Fruit fly (Drosophila melanogaster) whole organism, embryonic: ENCODE data around the gene Tgt.

Source experiments
- CG10366 ChIP-seq: fragments of 200-800 bp; sonication (Bioruptor generic); IDR thresholded peaks from 2 replicates; pipeline ENCODE4 v1.3.6; 2022; ENCODE audit warnings: missing biosample characterization, missing genetic modification characterization
- CG10431 ChIP-seq: fragments of 200-800 bp; sonication (Bioruptor generic); optimal IDR thresholded peaks from 3 replicates; lab custom pipeline; 2018; ENCODE audit warnings: missing biosample characterization, mild to moderate bottlenecking, missing genetic modification characterization
- CG12744 ChIP-seq: fragments of 200-800 bp; sonication (Bioruptor generic); optimal IDR thresholded peaks from 2 replicates; lab custom pipeline; 2016; ENCODE audit warnings: missing biosample characterization, missing genetic modification characterization
- CG16815 ChIP-seq: fragments of 200-800 bp; sonication (Bioruptor generic); optimal IDR thresholded peaks from 3 replicates; lab custom pipeline; 2017; ENCODE audit warnings: missing biosample characterization, mild to moderate bottlenecking, missing genetic modification characterization
- CG17359 ChIP-seq: fragments of 200-800 bp; sonication (Bioruptor generic); optimal IDR thresholded peaks from 3 replicates; lab custom pipeline; 2018; ENCODE audit warnings: missing biosample characterization, mild to moderate bottlenecking, missing genetic modification characterization, moderate library complexity
- CG18011 ChIP-seq: fragments of 200-800 bp; sonication (Bioruptor generic); optimal IDR thresholded peaks from 2 replicates; lab custom pipeline; 2017; ENCODE audit warnings: missing biosample characterization, missing genetic modification characterization, mild to moderate bottlenecking, moderate library complexity, missing genotype
- CG2202 ChIP-seq: fragments of 200-800 bp; sonication (Bioruptor generic); optimal IDR thresholded peaks from 2 replicates; lab custom pipeline; 2018; ENCODE audit warnings: missing biosample characterization, mild to moderate bottlenecking, missing genetic modification characterization
- CG31365 ChIP-seq: fragments of 200-800 bp; sonication (Bioruptor generic); optimal IDR thresholded peaks from 2 replicates; lab custom pipeline; 2018; ENCODE audit warnings: missing biosample characterization, mild to moderate bottlenecking, missing genetic modification characterization
- CG31388 ChIP-seq: fragments of 200-800 bp; sonication (Bioruptor generic); optimal IDR thresholded peaks from 2 replicates; lab custom pipeline; 2016; ENCODE audit warnings: missing biosample characterization, missing genetic modification characterization
- CG32532 ChIP-seq: fragments of 200-800 bp; sonication (Bioruptor generic); IDR thresholded peaks from 2 replicates; pipeline ENCODE4 v1.3.6; 2022; ENCODE audit warnings: missing biosample characterization, missing genetic modification characterization
- CG32767 ChIP-seq: fragments of 200-800 bp; sonication (Bioruptor generic); IDR thresholded peaks from 2 replicates; pipeline ENCODE4 v1.3.6; 2022; ENCODE audit warnings: missing biosample characterization, missing genetic modification characterization
- CG33213 ChIP-seq: fragments of 200-800 bp; sonication (Bioruptor generic); optimal IDR thresholded peaks from 3 replicates; lab custom pipeline; 2016; ENCODE audit warnings: missing biosample characterization, missing genetic modification characterization
- CG4360 ChIP-seq: fragments of 200-800 bp; sonication (Bioruptor generic); IDR thresholded peaks from 2 replicates; pipeline ENCODE4 v1.3.6; 2022; ENCODE audit warnings: missing biosample characterization, missing genetic modification characterization
- CG5180 ChIP-seq: fragments of 200-800 bp; sonication (Bioruptor generic); optimal IDR thresholded peaks from 3 replicates; lab custom pipeline; 2017; ENCODE audit warnings: missing biosample characterization, missing genetic modification characterization, mild to moderate bottlenecking, moderate library complexity, missing genetic modification reagents
- CG6175 ChIP-seq: fragments of 200-800 bp; sonication (Bioruptor generic); IDR thresholded peaks from 3 replicates; pipeline ENCODE4 v1.3.6; 2022; ENCODE audit warnings: missing biosample characterization, missing genetic modification characterization
- CG6654 ChIP-seq: fragments of 200-800 bp; sonication (Bioruptor generic); optimal IDR thresholded peaks from 2 replicates; lab custom pipeline; 2017; ENCODE audit warnings: missing biosample characterization, mild to moderate bottlenecking, missing genetic modification characterization
- CG6689 ChIP-seq: fragments of 200-800 bp; sonication (Bioruptor generic); IDR thresholded peaks from 2 replicates; pipeline ENCODE4 v1.3.6; 2022; ENCODE audit warnings: missing biosample characterization, missing genetic modification characterization
- CG6813 ChIP-seq: fragments of 200-800 bp; sonication (Bioruptor generic); optimal IDR thresholded peaks from 2 replicates; lab custom pipeline; 2017; ENCODE audit warnings: missing biosample characterization, missing genetic modification characterization, mild to moderate bottlenecking, moderate library complexity, missing genetic modification reagents
- CG6854 ChIP-seq: fragments of 200-800 bp; sonication (Bioruptor generic); optimal IDR thresholded peaks from 3 replicates; lab custom pipeline; 2017; ENCODE audit warnings: missing biosample characterization, mild to moderate bottlenecking, missing genetic modification characterization
- CG7556 ChIP-seq: fragments of 200-800 bp; sonication (Bioruptor generic); optimal IDR thresholded peaks from 2 replicates; lab custom pipeline; 2017; ENCODE audit warnings: missing biosample characterization, mild to moderate bottlenecking, missing genetic modification characterization
- CG8478 ChIP-seq: fragments of >200 bp; optimal IDR thresholded peaks from 2 replicates; lab custom pipeline; 2018
- CG8765 ChIP-seq: fragments of 200-800 bp; sonication (Bioruptor generic); IDR thresholded peaks from 2 replicates; pipeline ENCODE4 v1.3.6; 2022; ENCODE audit warnings: missing biosample characterization, missing genetic modification characterization
- CG9727 ChIP-seq: fragments of 200-800 bp; sonication (Bioruptor generic); optimal IDR thresholded peaks from 3 replicates; lab custom pipeline; 2017; ENCODE audit warnings: missing biosample characterization, mild to moderate bottlenecking, missing genetic modification characterization
- Dad ChIP-seq: fragments of 200-800 bp; sonication (Bioruptor generic); optimal IDR thresholded peaks from 3 replicates; lab custom pipeline; 2016; ENCODE audit warnings: missing biosample characterization, missing genetic modification characterization
- Dip2 ChIP-seq: fragments of 200-800 bp; sonication (Bioruptor generic); IDR thresholded peaks from 2 replicates; pipeline ENCODE4 v1.3.6; 2022; ENCODE audit warnings: missing biosample characterization, missing genetic modification characterization
- E2f1 ChIP-seq: fragments of 200-800 bp; sonication (Bioruptor generic); IDR thresholded peaks from 2 replicates; pipeline ENCODE4 v1.3.6; 2022; ENCODE audit warnings: missing biosample characterization, missing genetic modification characterization
- HLH54F ChIP-seq: fragments of 200-800 bp; sonication (Bioruptor generic); optimal IDR thresholded peaks from 3 replicates; lab custom pipeline; 2016; ENCODE audit warnings: missing biosample characterization, missing genetic modification characterization
- Lim3 ChIP-seq: fragments of 200-800 bp; sonication (Bioruptor generic); IDR thresholded peaks from 2 replicates; pipeline ENCODE4 v1.3.6; 2022; ENCODE audit warnings: missing biosample characterization, missing genetic modification characterization
- Neu2 ChIP-seq: fragments of 200-800 bp; sonication (Bioruptor generic); optimal IDR thresholded peaks from 3 replicates; lab custom pipeline; 2016; ENCODE audit warnings: missing biosample characterization, missing genetic modification characterization, borderline replicate concordance
- PHDP ChIP-seq: fragments of 200-800 bp; sonication (Bioruptor generic); optimal IDR thresholded peaks from 3 replicates; lab custom pipeline; 2018; ENCODE audit warnings: missing biosample characterization, mild to moderate bottlenecking, missing genetic modification characterization, moderate library complexity
- Poxn ChIP-seq: fragments of 200-800 bp; sonication (Bioruptor generic); IDR thresholded peaks from 2 replicates; pipeline ENCODE4 v1.3.6; 2022; ENCODE audit warnings: missing biosample characterization, missing genetic modification characterization
- Spps ChIP-seq: fragments of 200-800 bp; sonication (Bioruptor generic); optimal IDR thresholded peaks from 2 replicates; lab custom pipeline; 2018; ENCODE audit warnings: missing biosample characterization, mild to moderate bottlenecking, missing genetic modification characterization
- Taf1 ChIP-seq: fragments of 200-800 bp; sonication (Bioruptor generic); IDR thresholded peaks from 2 replicates; pipeline ENCODE4 v1.3.6; 2022; ENCODE audit warnings: missing biosample characterization, missing genetic modification characterization
- br ChIP-seq: fragments of >200 bp; optimal IDR thresholded peaks from 2 replicates; lab custom pipeline; 2017
- bsh ChIP-seq, 2 experiments: fragments of 200-800 bp; sonication (Bioruptor generic); optimal IDR thresholded peaks; 2 replicates each; lab custom pipeline; 2017 to 2018; ENCODE audit warnings: mild to moderate bottlenecking in 2 of 2, missing biosample characterization in 2 of 2, missing genetic modification characterization in 2 of 2, moderate library complexity in 1 of 2
- cato ChIP-seq: fragments of 200-800 bp; sonication (Bioruptor generic); optimal IDR thresholded peaks from 2 replicates; lab custom pipeline; 2016; ENCODE audit warnings: missing biosample characterization, missing genetic modification characterization, borderline replicate concordance
- corto ChIP-seq: fragments of 200-800 bp; sonication (Bioruptor generic); optimal IDR thresholded peaks from 2 replicates; lab custom pipeline; 2016; ENCODE audit warnings: missing biosample characterization, mild to moderate bottlenecking, missing genetic modification characterization, moderate library complexity
- exex ChIP-seq: fragments of 200-800 bp; sonication (Bioruptor generic); optimal IDR thresholded peaks from 4 replicates; lab custom pipeline; 2018; ENCODE audit warnings: missing biosample characterization, mild to moderate bottlenecking, missing genetic modification characterization, moderate library complexity
- gce ChIP-seq: fragments of 200-800 bp; sonication (Bioruptor generic); IDR thresholded peaks from 3 replicates; pipeline ENCODE4 v1.3.6; 2022; ENCODE audit warnings: missing biosample characterization, missing genetic modification characterization
- hbn ChIP-seq: fragments of 200-800 bp; sonication (Bioruptor generic); IDR thresholded peaks from 2 replicates; pipeline ENCODE4 v1.3.6; 2022; ENCODE audit warnings: missing biosample characterization, missing genetic modification characterization; ENCODE audit not compliant: partially characterized antibody
- jing ChIP-seq: fragments of 200-800 bp; sonication (Bioruptor generic); optimal IDR thresholded peaks from 2 replicates; lab custom pipeline; 2018; ENCODE audit warnings: missing biosample characterization, mild to moderate bottlenecking, missing genetic modification characterization
- jumu ChIP-seq: fragments of 200-800 bp; sonication (Bioruptor generic); optimal IDR thresholded peaks from 3 replicates; lab custom pipeline; 2016; ENCODE audit warnings: missing biosample characterization, missing genetic modification characterization
- klu ChIP-seq: fragments of 200-800 bp; sonication (Bioruptor generic); IDR thresholded peaks from 2 replicates; pipeline ENCODE4 v1.3.6; 2022; ENCODE audit warnings: missing biosample characterization, missing genetic modification characterization
- lov ChIP-seq, 2 experiments: fragments of 200-800 bp in 1 of 2; fragments of >200 bp in 1 of 2; sonication (Bioruptor generic) in 1 of 2; IDR thresholded peaks in 1 of 2; optimal IDR thresholded peaks in 1 of 2; 2 replicates in 1 of 2; 3 replicates in 1 of 2; pipeline versions ENCODE4 v1.3.6 to Lab custom; 2017 to 2022; ENCODE audit warnings: missing biosample characterization in 1 of 2, missing genetic modification characterization in 1 of 2
- pan ChIP-seq, 4 experiments: fragments of >200 bp in 3 of 4; fragments of 200-800 bp in 1 of 4; sonication (Bioruptor generic) in 1 of 4; optimal IDR thresholded peaks in 3 of 4; IDR thresholded peaks in 1 of 4; 2 replicates each; pipeline versions ENCODE4 v1.3.6 to Lab custom; 2017 to 2022; ENCODE audit warnings: missing biosample characterization in 2 of 4, missing genetic modification characterization in 2 of 4, mixed read lengths in 1 of 4
- pfk ChIP-seq: fragments of 200-800 bp; sonication (Bioruptor generic); optimal IDR thresholded peaks from 2 replicates; lab custom pipeline; 2018; ENCODE audit warnings: missing biosample characterization, mild to moderate bottlenecking, missing genetic modification characterization, moderate library complexity
- pita ChIP-seq: fragments of 200-800 bp; sonication (Bioruptor generic); optimal IDR thresholded peaks from 2 replicates; lab custom pipeline; 2017; ENCODE audit warnings: missing biosample characterization, mild to moderate bottlenecking, missing genetic modification characterization
- pros ChIP-seq: fragments of 200-800 bp; sonication (Bioruptor generic); optimal IDR thresholded peaks from 3 replicates; lab custom pipeline; 2019; ENCODE audit warnings: missing biosample characterization, mild to moderate bottlenecking, missing genetic modification characterization, moderate library complexity
- tup ChIP-seq: fragments of 200-800 bp; sonication (Bioruptor generic); optimal IDR thresholded peaks from 2 replicates; lab custom pipeline; 2016; ENCODE audit warnings: missing biosample characterization, mild to moderate bottlenecking, missing genetic modification characterization, moderate library complexity
- zen ChIP-seq: fragments of 200-800 bp; sonication (Bioruptor generic); optimal IDR thresholded peaks from 3 replicates; lab custom pipeline; 2018; ENCODE audit warnings: missing biosample characterization, mild to moderate bottlenecking, missing genetic modification characterization, moderate library complexity

Gene Tgt

DNA sequence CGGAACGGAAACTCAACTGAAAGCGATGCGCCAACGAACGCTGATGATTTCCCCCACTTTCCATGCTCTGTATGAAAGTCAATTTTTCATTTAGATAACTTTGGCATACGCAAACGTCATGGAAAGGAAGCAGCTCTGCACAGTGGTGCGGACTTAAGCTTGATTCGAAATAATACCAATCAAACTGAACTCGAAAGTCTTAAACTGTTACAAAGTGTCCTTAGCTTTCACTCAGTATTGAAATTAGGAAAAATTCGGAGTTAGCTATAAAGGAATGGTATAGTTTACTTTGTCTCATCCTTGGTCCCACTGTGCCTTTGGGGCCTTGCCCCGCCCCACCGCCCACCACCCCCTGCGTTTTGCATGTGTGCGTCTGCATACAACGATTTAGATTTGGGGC, 23.6 kb downstream of the Tgt start (continued):
- no peak for TF ChIP-seq CG6654
- peak in 1 of 2 experiments; percentile 21 for TF ChIP-seq bsh (GFP tag; optimal IDR thresholded peaks at IDR 0.05; lab: Kevin White, UChicago)
- no peak for TF ChIP-seq CG12744 (GFP tag; lab: Kevin White, UChicago)
- no peak for TF ChIP-seq CG6813
- no peak for TF ChIP-seq CG4360 (GFP tag; lab: Robert Waterston, UW)
- peak; percentile 12; the same call in 1 of the 2 replicates for TF ChIP-seq CG8765 (GFP tag; lab: Robert Waterston, UW)
- TF ChIP-seq cato (GFP tag; lab: Kevin White, UChicago), result no peak
- no peak for TF ChIP-seq CG8478
- peak; percentile 24; the same call in 1 of the 2 replicates for TF ChIP-seq Dip2 (GFP tag; lab: Robert Waterston, UW)
- TF ChIP-seq tup, result no peak
- TF ChIP-seq pita (GFP tag; lab: Kevin White, UChicago), result no peak
- TF ChIP-seq pan (optimal IDR thresholded peaks at IDR 0.05; lab: Kevin White, UChicago), result no peak
- TF ChIP-seq pan (GFP tag; optimal IDR thresholded peaks at IDR 0.05 in 1 of 2, IDR thresholded peaks at IDR 0.05 in 1 of 2), result peak in 1 of 2 experiments; percentile 76
- TF ChIP-seq CG2202 (tag; lab: Kevin White, UChicago), result no peak
- no peak for TF ChIP-seq CG6175 (GFP tag; lab: Robert Waterston, UW)
- TF ChIP-seq CG6854 (GFP tag; lab: Kevin White, UChicago), result peak; percentile 32
- TF ChIP-seq CG5180 (GFP tag; lab: Kevin White, UChicago), result no peak
- TF ChIP-seq Neu2 (GFP tag; lab: Kevin White, UChicago), result no peak
- TF ChIP-seq jing (GFP tag; lab: Kevin White, UChicago), result no peak
- TF ChIP-seq CG32532 (GFP tag; lab: Robert Waterston, UW), result peak; percentile 74
- TF ChIP-seq CG31365 (tag; lab: Kevin White, UChicago), result no peak
- TF ChIP-seq E2f1 (GFP tag; lab: Robert Waterston, UW), result peak; percentile 56
- no peak for TF ChIP-seq corto (GFP tag; lab: Kevin White, UChicago)
- TF ChIP-seq Dad (GFP tag; lab: Kevin White, UChicago), result peak; percentile 10
- no peak for TF ChIP-seq Lim3
- TF ChIP-seq CG10431 (GFP tag; lab: Kevin White, UChicago), result no peak
- no peak for TF ChIP-seq Spps (tag; lab: Kevin White, UChicago)
- peak; percentile 24 for TF ChIP-seq CG16815 (GFP tag; lab: Kevin White, UChicago)
- TF ChIP-seq PHDP (tag; lab: Kevin White, UChicago), result peak; percentile 59
- TF ChIP-seq CG33213 (GFP tag; lab: Kevin White, UChicago), result no peak
- no peak for TF ChIP-seq CG31388 (GFP tag; lab: Kevin White, UChicago)
- TF ChIP-seq CG9727, result no peak
- no peak for TF ChIP-seq exex (tag; lab: Kevin White, UChicago)
- peak; percentile 64 for TF ChIP-seq Taf1 (GFP tag; lab: Robert Waterston, UW)
- no peak for TF ChIP-seq pros (GFP tag; lab: Kevin White, UChicago)
- TF ChIP-seq HLH54F (GFP tag; lab: Kevin White, UChicago), result no peak
- TF ChIP-seq Poxn, result peak; percentile 9; the same call in 1 of the 2 replicates
- TF ChIP-seq jumu (GFP tag; lab: Kevin White, UChicago), result no peak
- TF ChIP-seq br (lab: Kevin White, UChicago), result no peak
- TF ChIP-seq hbn (GFP tag; lab: Robert Waterston, UW), result no peak
- peak; percentile 62 for TF ChIP-seq CG10366 (GFP tag; lab: Robert Waterston, UW)
- TF ChIP-seq gce, result 0 out of 3 replicates have a peak, but pooled peaks have one; percentile 36
- no peak for TF ChIP-seq zen
- TF ChIP-seq CG7556 (GFP tag; lab: Kevin White, UChicago), result peak; percentile 69
- TF ChIP-seq CG17359 (tag; lab: Kevin White, UChicago), result peak; percentile 38
- TF ChIP-seq pfk, result no peak
- no peak for TF ChIP-seq lov (optimal IDR thresholded peaks at IDR 0.05; lab: Kevin White, UChicago)
- TF ChIP-seq lov (GFP tag; IDR thresholded peaks at IDR 0.05; lab: Robert Waterston, UW), result 0 out of 3 replicates have a peak, but pooled peaks have one; percentile 25
- peak; percentile 62 for TF ChIP-seq CG32767 (GFP tag; lab: Robert Waterston, UW)
- TF ChIP-seq CG6689, result peak; percentile 33
- no peak for TF ChIP-seq CG18011 (GFP tag; lab: Kevin White, UChicago)
- no peak for TF ChIP-seq klu (GFP tag; lab: Robert Waterston, UW)
